Worm (Caenorhabditis elegans) whole organism, L2 larva: ENCODE results near the gene Y110A2AL.1.

Experiments
- C34F6.9 ChIP-seq: fragments of 150-350 bp; optimal IDR thresholded peaks from 2 replicates; lab custom pipeline; 2014; ENCODE audit warnings: missing biosample characterization, missing genetic modification characterization
- F13H6.1 ChIP-seq: sonication (generic microtip); optimal IDR thresholded peaks from 2 replicates; lab custom pipeline; 2016; ENCODE audit warnings: missing genetic modification characterization, missing compliant biosample characterization
- R02D3.7 ChIP-seq: fragments of 150-350 bp; optimal IDR thresholded peaks from 2 replicates; lab custom pipeline; 2014; ENCODE audit warnings: missing biosample characterization, missing genetic modification characterization
- Y55F3AM.14 ChIP-seq: fragments of 200-800 bp; sonication (Bioruptor generic); optimal IDR thresholded peaks from 2 replicates; lab custom pipeline; 2018; ENCODE audit warnings: mild to moderate bottlenecking, missing genetic modification characterization, missing compliant biosample characterization
- ZK546.5 ChIP-seq: sonication (generic microtip); optimal IDR thresholded peaks from 2 replicates; lab custom pipeline; 2017; ENCODE audit warnings: missing biosample characterization, missing genetic modification characterization
- alr-1 ChIP-seq: fragments of 150-350 bp; optimal IDR thresholded peaks from 2 replicates; lab custom pipeline; 2014; ENCODE audit warnings: missing biosample characterization, missing genetic modification characterization
- aly-2 ChIP-seq: fragments of 150-350 bp; optimal IDR thresholded peaks from 2 replicates; lab custom pipeline; 2014; ENCODE audit warnings: missing biosample characterization, missing genetic modification characterization
- ama-1 ChIP-seq: fragments of 150-350 bp; optimal IDR thresholded peaks from 2 replicates; lab custom pipeline; 2018; ENCODE audit warnings: inconsistent platforms
- blmp-1 ChIP-seq: sonication (generic microtip); optimal IDR thresholded peaks from 2 replicates; lab custom pipeline; 2017; ENCODE audit warnings: missing genetic modification characterization, mild to moderate bottlenecking, missing compliant biosample characterization, antibody characterized with exemption, moderate library complexity; ENCODE audit not compliant: insufficient read depth
- ceh-16 ChIP-seq: fragments of 150-350 bp; optimal IDR thresholded peaks from 2 replicates; lab custom pipeline; 2014; ENCODE audit warnings: missing biosample characterization, missing genetic modification characterization
- ceh-82 ChIP-seq: fragments of 150-350 bp; optimal IDR thresholded peaks from 2 replicates; lab custom pipeline; 2014; ENCODE audit warnings: missing biosample characterization, missing genetic modification characterization
- crh-2 ChIP-seq: sonication (generic microtip); optimal IDR thresholded peaks from 2 replicates; lab custom pipeline; 2017; ENCODE audit warnings: missing biosample characterization, missing genetic modification characterization
- egl-27 ChIP-seq: sonication (generic microtip); optimal IDR thresholded peaks from 3 replicates; lab custom pipeline; 2017; ENCODE audit warnings: missing biosample characterization, missing genetic modification reagents, missing genetic modification characterization
- elt-1 ChIP-seq: fragments of 150-350 bp; optimal IDR thresholded peaks from 2 replicates; lab custom pipeline; 2014; ENCODE audit warnings: missing biosample characterization, missing genetic modification characterization
- elt-3 ChIP-seq: sonication (generic microtip); optimal IDR thresholded peaks from 2 replicates; lab custom pipeline; 2017; ENCODE audit warnings: missing biosample characterization, missing genetic modification characterization
- fos-1 ChIP-seq: fragments of 150-350 bp; optimal IDR thresholded peaks from 2 replicates; lab custom pipeline; 2014; ENCODE audit warnings: missing biosample characterization, missing genetic modification characterization
- gmeb-1 ChIP-seq: fragments of 150-350 bp; optimal IDR thresholded peaks from 2 replicates; lab custom pipeline; 2014; ENCODE audit warnings: missing biosample characterization, missing genetic modification characterization
- lin-39 ChIP-seq: fragments of 150-350 bp; optimal IDR thresholded peaks from 2 replicates; lab custom pipeline; 2014; ENCODE audit warnings: missing biosample characterization, missing genetic modification reagents, missing genetic modification characterization
- lsy-2 ChIP-seq, 2 experiments: fragments of 150-350 bp in 1 of 2; sonication (generic microtip) in 1 of 2; optimal IDR thresholded peaks; 2 replicates each; lab custom pipeline; 2014 to 2017; ENCODE audit warnings: missing biosample characterization in 2 of 2, missing genetic modification characterization in 2 of 2
- mbf-1 ChIP-seq: sonication (generic microtip); optimal IDR thresholded peaks from 2 replicates; lab custom pipeline; 2017; ENCODE audit warnings: missing biosample characterization, missing genetic modification characterization
- mdl-1 ChIP-seq, 2 experiments: fragments of 150-350 bp in 1 of 2; sonication (generic microtip) in 1 of 2; optimal IDR thresholded peaks; 2 replicates each; lab custom pipeline; 2017; ENCODE audit warnings: missing biosample characterization in 2 of 2, missing genetic modification characterization in 2 of 2
- nhr-10 ChIP-seq: sonication (generic microtip); optimal IDR thresholded peaks from 2 replicates; lab custom pipeline; 2017; ENCODE audit warnings: missing biosample characterization, missing genetic modification characterization
- nhr-11 ChIP-seq: fragments of 150-350 bp; optimal IDR thresholded peaks from 2 replicates; lab custom pipeline; 2014; ENCODE audit warnings: missing biosample characterization, missing genetic modification characterization
- nhr-12 ChIP-seq: fragments of 150-350 bp; optimal IDR thresholded peaks from 2 replicates; lab custom pipeline; 2014; ENCODE audit warnings: missing biosample characterization, missing genetic modification characterization
- nhr-129 ChIP-seq: fragments of 150-350 bp; optimal IDR thresholded peaks from 2 replicates; lab custom pipeline; 2014; ENCODE audit warnings: missing biosample characterization, missing genetic modification characterization
- nhr-21 ChIP-seq: fragments of 150-350 bp; optimal IDR thresholded peaks from 2 replicates; lab custom pipeline; 2014; ENCODE audit warnings: missing biosample characterization, missing genetic modification characterization
- nhr-23 ChIP-seq: fragments of 150-350 bp; optimal IDR thresholded peaks from 2 replicates; lab custom pipeline; 2014; ENCODE audit warnings: missing biosample characterization, missing genetic modification reagents, missing genetic modification characterization
- nhr-237 ChIP-seq: fragments of 150-350 bp; optimal IDR thresholded peaks from 2 replicates; lab custom pipeline; 2014; ENCODE audit warnings: missing biosample characterization, missing genetic modification characterization
- nhr-25 ChIP-seq: fragments of 150-350 bp; sonication (generic microtip); optimal IDR thresholded peaks from 3 replicates; lab custom pipeline; 2014; ENCODE audit warnings: missing biosample characterization, missing genetic modification characterization
- nhr-6 ChIP-seq: fragments of 150-350 bp; optimal IDR thresholded peaks from 2 replicates; lab custom pipeline; 2014; ENCODE audit warnings: missing biosample characterization, missing genetic modification characterization
- nhr-77 ChIP-seq: fragments of 150-350 bp; optimal IDR thresholded peaks from 2 replicates; lab custom pipeline; 2014; ENCODE audit warnings: missing biosample characterization, missing genetic modification characterization
- sem-4 ChIP-seq: fragments of 150-350 bp; optimal IDR thresholded peaks from 2 replicates; lab custom pipeline; 2014; ENCODE audit warnings: missing biosample characterization, missing genetic modification reagents, missing genetic modification characterization
- sma-3 ChIP-seq: sonication (generic microtip); optimal IDR thresholded peaks from 2 replicates; lab custom pipeline; 2016; ENCODE audit warnings: missing genetic modification reagents, missing genetic modification characterization, missing compliant biosample characterization
- sma-9 ChIP-seq, 2 experiments: fragments of 150-350 bp in 1 of 2; sonication (generic microtip) in 1 of 2; optimal IDR thresholded peaks; 2 replicates each; lab custom pipeline; 2014 to 2016; ENCODE audit warnings: missing genetic modification characterization in 2 of 2, mild to moderate bottlenecking in 1 of 2, missing biosample characterization in 1 of 2, missing compliant biosample characterization in 1 of 2, missing genetic modification reagents in 1 of 2, moderate library complexity in 1 of 2
- snpc-4 ChIP-seq: fragments of 150-350 bp; optimal IDR thresholded peaks from 2 replicates; lab custom pipeline; 2014; ENCODE audit warnings: missing biosample characterization, missing genetic modification characterization
- unc-39 ChIP-seq: fragments of 150-350 bp; optimal IDR thresholded peaks from 2 replicates; lab custom pipeline; 2014; ENCODE audit warnings: missing biosample characterization, missing genetic modification characterization
- unc-62 ChIP-seq: fragments of 150-350 bp; optimal IDR thresholded peaks from 2 replicates; lab custom pipeline; 2014; ENCODE audit warnings: missing biosample characterization, missing genetic modification reagents, missing genetic modification characterization
- zag-1 ChIP-seq: fragments of 150-350 bp; optimal IDR thresholded peaks from 2 replicates; lab custom pipeline; 2014; ENCODE audit warnings: missing biosample characterization, missing genetic modification characterization
- ztf-11 ChIP-seq: sonication (generic microtip); optimal IDR thresholded peaks from 2 replicates; lab custom pipeline; 2017; ENCODE audit warnings: missing biosample characterization, missing genetic modification characterization
- ztf-4 ChIP-seq: fragments of 150-350 bp; optimal IDR thresholded peaks from 2 replicates; lab custom pipeline; 2014; ENCODE audit warnings: missing biosample characterization, missing genetic modification characterization

The Y110A2AL.1 gene

DNA sequence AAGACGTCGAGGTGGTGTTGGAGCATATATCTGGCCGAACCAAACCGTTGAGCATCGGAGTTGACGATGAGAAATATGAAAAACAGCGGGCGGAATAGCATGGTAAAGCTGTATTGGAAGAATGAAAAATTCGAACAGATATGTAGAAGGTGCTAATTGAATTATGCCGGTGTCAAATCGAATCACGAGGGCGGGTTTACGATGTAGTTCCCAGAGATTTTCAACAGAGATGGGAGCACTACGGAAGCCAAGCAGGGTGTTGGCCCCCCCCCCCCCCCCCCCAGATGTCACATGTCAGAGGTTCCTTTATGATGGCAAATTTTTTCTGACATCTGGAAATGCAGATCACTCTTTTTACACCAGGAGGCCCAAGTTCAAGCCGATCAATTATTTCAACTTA is 31.8 kb upstream of the Y110A2AL.1 start, which contains the start of gene Y110A2AL.7:
Gene Y110A2AL.7, minus strand, starts transcription at position 101 of the 400 bp plus-strand sequence.
- no peak for TF ChIP-seq nhr-23 (tag; lab: Kevin White, UChicago)
- no peak for TF ChIP-seq mbf-1 (tag; lab: Kevin White, UChicago)
- no peak for TF ChIP-seq zag-1 (tag; lab: Kevin White, UChicago)
- no peak for TF ChIP-seq unc-62
- TF ChIP-seq mdl-1 (tag; optimal IDR thresholded peaks at IDR 0.05; lab: Kevin White, UChicago), result no peak
- no peak for TF ChIP-seq lsy-2 (tag; optimal IDR thresholded peaks at IDR 0.05; lab: Kevin White, UChicago)
- no peak for TF ChIP-seq alr-1 (tag; lab: Kevin White, UChicago)
- TF ChIP-seq egl-27 (tag; lab: Kevin White, UChicago), result no peak
- no peak for TF ChIP-seq ztf-11
- no peak for TF ChIP-seq nhr-6 (tag; lab: Kevin White, UChicago)
- no peak for TF ChIP-seq sma-9 (GFP tag; optimal IDR thresholded peaks at IDR 0.05; lab: Kevin White, UChicago)
- no peak for TF ChIP-seq sma-9 (tag; optimal IDR thresholded peaks at IDR 0.05; lab: Kevin White, UChicago)
- TF ChIP-seq nhr-12 (tag; lab: Kevin White, UChicago), result no peak
- TF ChIP-seq crh-2 (tag; lab: Kevin White, UChicago), result no peak
- no peak for TF ChIP-seq aly-2

ce11 chrII:2845674-2846073 is 29.2 kb upstream of the Y110A2AL.1 start:
- TF ChIP-seq gmeb-1 (tag; lab: Kevin White, UChicago), result no peak
- no peak for TF ChIP-seq aly-2
- TF ChIP-seq nhr-25 (tag; lab: Kevin White, UChicago), result no peak

DNA sequence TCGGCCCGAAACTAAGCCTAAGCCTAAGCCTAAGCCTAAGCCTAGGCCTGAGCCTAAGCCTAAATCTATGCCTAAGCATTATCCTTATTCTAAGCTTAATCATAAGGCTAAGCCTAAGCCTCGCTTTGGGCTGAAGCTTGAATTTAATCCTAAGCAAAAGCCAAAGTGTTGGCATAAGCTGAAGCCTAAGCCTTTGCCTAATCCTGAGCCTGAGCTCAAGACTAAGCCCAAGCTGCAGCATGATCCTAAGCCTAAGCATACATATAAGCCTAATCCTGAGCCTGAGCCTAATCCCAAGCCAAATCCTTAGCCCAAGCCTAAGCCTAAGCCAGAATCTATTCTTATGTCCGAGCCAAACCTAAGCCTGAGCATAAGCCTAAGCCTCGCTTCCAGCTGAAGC is 28.3 kb upstream of the Y110A2AL.1 start:
- TF ChIP-seq nhr-77 (tag; lab: Kevin White, UChicago) (no peak), lin-39 (tag; lab: Kevin White, UChicago) (no peak)

DNA sequence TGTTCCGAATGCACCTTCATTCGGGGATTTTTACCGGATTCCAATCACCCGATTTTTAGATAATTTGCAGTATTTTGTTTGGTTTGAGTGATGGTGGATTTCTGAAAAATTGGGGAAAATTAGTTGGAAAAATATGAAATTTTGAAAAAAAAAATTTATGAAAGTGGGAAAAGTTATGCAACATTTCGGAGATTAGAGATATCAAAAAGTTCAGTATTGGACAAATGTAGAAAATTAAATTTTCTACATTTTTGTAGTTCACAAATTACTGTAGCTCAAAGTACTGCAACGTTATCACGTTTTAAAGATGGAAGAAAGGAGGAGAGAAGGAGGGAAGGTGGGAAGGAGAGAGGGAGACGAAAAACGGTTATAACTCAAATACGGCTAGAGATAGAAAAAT is 22.4 kb upstream of the Y110A2AL.1 start, which contains the start of gene ptc-3:
Gene ptc-3, minus strand, starts transcription at position 101 of the 400 bp plus-strand sequence.
- TF ChIP-seq unc-62 (no peak), ceh-82 (tag; lab: Kevin White, UChicago) (no peak), nhr-237 (tag; lab: Kevin White, UChicago) (no peak), gmeb-1 (tag; lab: Kevin White, UChicago) (no peak), unc-39 (tag; lab: Kevin White, UChicago) (no peak), egl-27 (tag; lab: Kevin White, UChicago) (no peak), Y55F3AM.14 (GFP tag; lab: Kevin White, UChicago) (no peak), nhr-6 (tag; lab: Kevin White, UChicago) (no peak), lin-39 (tag; lab: Kevin White, UChicago) (no peak), snpc-4 (tag; lab: Kevin White, UChicago) (no peak)

ce11 chrII:2853767-2854166 is 21.1 kb upstream of the Y110A2AL.1 start:
- TF ChIP-seq blmp-1 (tag; lab: Kevin White, UChicago) (peak; percentile 43), nhr-25 (tag; lab: Kevin White, UChicago) (peak; percentile 53), elt-1 (no peak)

DNA sequence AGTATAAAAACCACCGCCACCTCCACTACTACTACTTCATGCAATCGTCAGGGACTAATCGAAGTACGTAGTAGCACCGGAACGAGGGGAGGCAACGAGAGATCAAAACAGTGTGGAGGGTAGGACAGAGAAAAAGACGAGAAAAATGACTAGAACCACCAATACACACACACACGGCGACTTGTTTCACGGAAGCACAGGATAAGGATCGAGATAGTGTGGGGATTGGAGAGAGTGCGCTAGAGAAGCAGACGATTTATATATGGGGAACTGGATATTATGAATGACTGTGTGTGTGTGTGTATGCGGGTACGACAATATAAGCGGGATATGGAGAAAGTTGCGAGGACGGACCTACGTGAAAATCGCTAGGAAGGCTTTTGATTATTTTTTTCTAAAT is 20.1 kb upstream of the Y110A2AL.1 start:
- TF ChIP-seq elt-1 (no peak), gmeb-1 (tag; lab: Kevin White, UChicago) (no peak), lsy-2 (tag; optimal IDR thresholded peaks at IDR 0.05; lab: Kevin White, UChicago) (no peak), ama-1 (lab: Kevin White, UChicago) (no peak), blmp-1 (tag; lab: Kevin White, UChicago) (peak; percentile 12), unc-39 (tag; lab: Kevin White, UChicago) (no peak), sem-4 (tag; lab: Kevin White, UChicago) (no peak), elt-3 (no peak), snpc-4 (tag; lab: Kevin White, UChicago) (no peak), mbf-1 (tag; lab: Kevin White, UChicago) (no peak), R02D3.7 (tag; lab: Kevin White, UChicago) (no peak), zag-1 (tag; lab: Kevin White, UChicago) (no peak), nhr-23 (tag; lab: Kevin White, UChicago) (no peak), unc-62 (no peak), nhr-10 (tag; lab: Kevin White, UChicago) (no peak), ceh-16 (tag; lab: Kevin White, UChicago) (no peak), C34F6.9 (tag; lab: Kevin White, UChicago) (no peak), ZK546.5 (tag; lab: Kevin White, UChicago) (no peak), F13H6.1 (peak; percentile 12), sma-3 (GFP tag; lab: Kevin White, UChicago) (peak; percentile 6), nhr-11 (tag; lab: Kevin White, UChicago) (no peak), nhr-25 (tag; lab: Kevin White, UChicago) (peak; percentile 63), nhr-21 (no peak), ztf-4 (tag; lab: Kevin White, UChicago) (no peak), nhr-237 (tag; lab: Kevin White, UChicago) (no peak), nhr-129 (tag; lab: Kevin White, UChicago) (peak; percentile 25), fos-1 (no peak), Y55F3AM.14 (GFP tag; lab: Kevin White, UChicago) (no peak)
